Fruit fly (Drosophila melanogaster) whole organism, embryonic: ENCODE results near the gene CG10431.
A peak's percentile ranks its signal among the peaks of the same experiment; 100 is the strongest.

Source experiments
- CG10462 ChIP-seq: fragments of 200-800 bp; sonication (Bioruptor generic); optimal IDR thresholded peaks from 2 replicates; lab custom pipeline; 2016; ENCODE audit warnings: missing biosample characterization, missing genetic modification characterization
- CG13296 ChIP-seq: fragments of 200-800 bp; sonication (Bioruptor generic); optimal IDR thresholded peaks from 3 replicates; lab custom pipeline; 2018; ENCODE audit warnings: missing biosample characterization, mild to moderate bottlenecking, missing genetic modification characterization
- CG17359 ChIP-seq: fragments of 200-800 bp; sonication (Bioruptor generic); optimal IDR thresholded peaks from 3 replicates; lab custom pipeline; 2018; ENCODE audit warnings: missing biosample characterization, mild to moderate bottlenecking, missing genetic modification characterization, moderate library complexity
- CG2678 ChIP-seq: fragments of 200-800 bp; sonication (Bioruptor generic); optimal IDR thresholded peaks from 3 replicates; lab custom pipeline; 2019; ENCODE audit warnings: missing biosample characterization, mild to moderate bottlenecking, missing genetic modification characterization, moderate library complexity
- CG32772 ChIP-seq: fragments of 200-800 bp; sonication (Bioruptor generic); IDR thresholded peaks from 2 replicates; pipeline ENCODE4 v1.3.6; 2022; ENCODE audit warnings: missing biosample characterization, missing genetic modification characterization
- CG33213 ChIP-seq: fragments of 200-800 bp; sonication (Bioruptor generic); optimal IDR thresholded peaks from 3 replicates; lab custom pipeline; 2016; ENCODE audit warnings: missing biosample characterization, missing genetic modification characterization
- CG3995 ChIP-seq: fragments of 200-800 bp; sonication (Bioruptor generic); optimal IDR thresholded peaks from 3 replicates; lab custom pipeline; 2016; ENCODE audit warnings: missing biosample characterization, missing genetic modification characterization
- CG43689 ChIP-seq: fragments of 200-800 bp; sonication (Bioruptor generic); IDR thresholded peaks from 2 replicates; pipeline ENCODE4 v1.3.6; 2022; ENCODE audit warnings: missing biosample characterization, missing genetic modification characterization
- CG6683 ChIP-seq: fragments of 200-800 bp; sonication (Bioruptor generic); optimal IDR thresholded peaks from 2 replicates; lab custom pipeline; 2017; ENCODE audit warnings: missing biosample characterization, mild to moderate bottlenecking, missing genetic modification characterization, missing genetic modification reagents
- CG8359 ChIP-seq: fragments of 200-800 bp; sonication (Bioruptor generic); optimal IDR thresholded peaks from 2 replicates; lab custom pipeline; 2017; ENCODE audit warnings: missing biosample characterization, mild to moderate bottlenecking, missing genetic modification characterization, borderline replicate concordance
- Chrac-16 ChIP-seq: fragments of 200-800 bp; sonication (Bioruptor generic); optimal IDR thresholded peaks from 3 replicates; lab custom pipeline; 2016; ENCODE audit warnings: missing biosample characterization, missing genetic modification characterization
- Dbx ChIP-seq: fragments of 200-800 bp; sonication (Bioruptor generic); IDR thresholded peaks from 3 replicates; pipeline ENCODE4 v1.3.6; 2022; ENCODE audit warnings: missing biosample characterization, missing genetic modification characterization
- Dip2 ChIP-seq: fragments of 200-800 bp; sonication (Bioruptor generic); IDR thresholded peaks from 2 replicates; pipeline ENCODE4 v1.3.6; 2022; ENCODE audit warnings: missing biosample characterization, missing genetic modification characterization
- Dll ChIP-seq: fragments of 200-800 bp; sonication (Bioruptor generic); IDR thresholded peaks from 4 replicates; pipeline ENCODE4 v1.3.6; 2022; ENCODE audit warnings: missing biosample characterization, missing genetic modification characterization; ENCODE audit not compliant: partially characterized antibody
- Ets97D ChIP-seq: fragments of 200-800 bp; sonication (Bioruptor generic); optimal IDR thresholded peaks from 3 replicates; lab custom pipeline; 2016; ENCODE audit warnings: missing biosample characterization, missing genetic modification characterization
- GATAe ChIP-seq: fragments of 200-800 bp; sonication (Bioruptor generic); conservative IDR thresholded peaks from 2 replicates; pipeline ENCODE4 v1.3.6; 2022; ENCODE audit warnings: missing biosample characterization, missing genetic modification characterization
- H15 ChIP-seq: fragments of 200-800 bp; sonication (Bioruptor generic); IDR thresholded peaks from 3 replicates; pipeline ENCODE4 v1.3.6; 2022; ENCODE audit warnings: missing biosample characterization, missing genetic modification characterization
- HLHmδ ChIP-seq: fragments of 200-800 bp; sonication (Bioruptor generic); optimal IDR thresholded peaks from 2 replicates; lab custom pipeline; 2018; ENCODE audit warnings: missing biosample characterization, mild to moderate bottlenecking, missing genetic modification characterization, moderate library complexity
- Hey ChIP-seq: fragments of 200-800 bp; sonication (Bioruptor generic); optimal IDR thresholded peaks from 3 replicates; lab custom pipeline; 2018; ENCODE audit warnings: missing biosample characterization, mild to moderate bottlenecking, missing genetic modification characterization
- Hmx ChIP-seq: fragments of 200-800 bp; sonication (Bioruptor generic); optimal IDR thresholded peaks from 2 replicates; lab custom pipeline; 2016; ENCODE audit warnings: missing biosample characterization, missing genetic modification characterization
- Mad ChIP-seq: fragments of 200-800 bp; sonication (Bioruptor generic); optimal IDR thresholded peaks from 2 replicates; lab custom pipeline; 2016; ENCODE audit warnings: missing biosample characterization, missing genetic modification characterization
- Max ChIP-seq: fragments of 200-800 bp; sonication (Bioruptor generic); optimal IDR thresholded peaks from 2 replicates; lab custom pipeline; 2016; ENCODE audit warnings: missing biosample characterization, mild to moderate bottlenecking, missing genetic modification characterization
- Med ChIP-seq: fragments of 200-800 bp; sonication (Bioruptor generic); peaks from one replicate; lab custom pipeline; 2016; ENCODE audit warnings: missing biosample characterization, missing genetic modification characterization, mild to moderate bottlenecking, inconsistent platforms, moderate library complexity
- NK7.1 ChIP-seq: fragments of 200-800 bp; sonication (Bioruptor generic); optimal IDR thresholded peaks from 3 replicates; lab custom pipeline; 2016; ENCODE audit warnings: missing biosample characterization, missing genetic modification characterization
- Pdp1 ChIP-seq, 2 experiments: fragments of 200-800 bp; sonication (Bioruptor generic); optimal IDR thresholded peaks; 3 replicates each; lab custom pipeline; 2016; ENCODE audit warnings: missing biosample characterization in 2 of 2, missing genetic modification characterization in 2 of 2, mild to moderate bottlenecking in 1 of 2, moderate library complexity in 1 of 2
- Ssrp ChIP-seq: fragments of 200-800 bp; sonication (Bioruptor generic); optimal IDR thresholded peaks from 2 replicates; lab custom pipeline; 2018; ENCODE audit warnings: missing biosample characterization, mild to moderate bottlenecking, missing genetic modification characterization, moderate library complexity
- az2 ChIP-seq: fragments of 200-800 bp; sonication (Bioruptor generic); optimal IDR thresholded peaks from 3 replicates; lab custom pipeline; 2016; ENCODE audit warnings: missing biosample characterization, missing genetic modification characterization
- chif ChIP-seq, 2 experiments: fragments of 200-800 bp; sonication (Bioruptor generic); optimal IDR thresholded peaks; 3 replicates each; lab custom pipeline; 2016; ENCODE audit warnings: missing biosample characterization in 2 of 2, missing genetic modification characterization in 2 of 2
- chinmo ChIP-seq: fragments of 200-800 bp; sonication (Bioruptor generic); IDR thresholded peaks from 4 replicates; pipeline ENCODE4 v1.3.6; 2022; ENCODE audit warnings: missing biosample characterization, missing genetic modification characterization; ENCODE audit not compliant: partially characterized antibody
- en ChIP-seq: fragments of 200-800 bp; sonication (Bioruptor generic); optimal IDR thresholded peaks from 2 replicates; lab custom pipeline; 2016; ENCODE audit warnings: missing biosample characterization, missing genetic modification characterization
- gcm ChIP-seq: fragments of 200-800 bp; sonication (Bioruptor generic); optimal IDR thresholded peaks from 2 replicates; lab custom pipeline; 2019; ENCODE audit warnings: missing biosample characterization, mild to moderate bottlenecking, missing genetic modification characterization, moderate library complexity
- gem ChIP-seq: fragments of 200-800 bp; sonication (Bioruptor generic); optimal IDR thresholded peaks from 2 replicates; lab custom pipeline; 2019; ENCODE audit warnings: missing biosample characterization, mild to moderate bottlenecking, missing genetic modification characterization, moderate library complexity
- hb ChIP-seq: fragments of 200-800 bp; sonication (Bioruptor generic); IDR thresholded peaks from 3 replicates; pipeline ENCODE4 v1.3.6; 2022; ENCODE audit warnings: missing biosample characterization, missing genetic modification characterization; ENCODE audit not compliant: partially characterized antibody
- hbn ChIP-seq: fragments of 200-800 bp; sonication (Bioruptor generic); IDR thresholded peaks from 2 replicates; pipeline ENCODE4 v1.3.6; 2022; ENCODE audit warnings: missing biosample characterization, missing genetic modification characterization; ENCODE audit not compliant: partially characterized antibody
- ind ChIP-seq: fragments of 200-800 bp; sonication (Bioruptor generic); optimal IDR thresholded peaks from 3 replicates; lab custom pipeline; 2016; ENCODE audit warnings: missing biosample characterization, missing genetic modification characterization
- jigr1 ChIP-seq: fragments of 200-800 bp; sonication (Bioruptor generic); IDR thresholded peaks from 3 replicates; pipeline ENCODE4 v1.3.6; 2022; ENCODE audit warnings: missing biosample characterization, missing genetic modification characterization
- lab ChIP-seq: fragments of 200-800 bp; sonication (Bioruptor generic); optimal IDR thresholded peaks from 3 replicates; lab custom pipeline; 2017; ENCODE audit warnings: missing biosample characterization, missing genetic modification characterization, mild to moderate bottlenecking, moderate library complexity, missing genetic modification reagents
- lbe ChIP-seq: fragments of 200-800 bp; sonication (Bioruptor generic); optimal IDR thresholded peaks from 2 replicates; lab custom pipeline; 2016; ENCODE audit warnings: missing biosample characterization, mild to moderate bottlenecking, missing genetic modification characterization
- luna ChIP-seq: fragments of 200-800 bp; sonication (Bioruptor generic); optimal IDR thresholded peaks from 2 replicates; lab custom pipeline; 2016; ENCODE audit warnings: missing biosample characterization, missing genetic modification characterization
- pan ChIP-seq, 4 experiments: fragments of >200 bp in 3 of 4; fragments of 200-800 bp in 1 of 4; sonication (Bioruptor generic) in 1 of 4; optimal IDR thresholded peaks in 3 of 4; IDR thresholded peaks in 1 of 4; 2 replicates each; pipeline versions ENCODE4 v1.3.6 to Lab custom; 2017 to 2022; ENCODE audit warnings: missing biosample characterization in 2 of 4, missing genetic modification characterization in 2 of 4, mixed read lengths in 1 of 4
- psq ChIP-seq: fragments of 200-800 bp; sonication (Bioruptor generic); optimal IDR thresholded peaks from 2 replicates; lab custom pipeline; 2017; ENCODE audit warnings: missing biosample characterization, missing genetic modification characterization
- ro ChIP-seq: fragments of 200-800 bp; sonication (Bioruptor generic); IDR thresholded peaks from 2 replicates; pipeline ENCODE4 v1.3.6; 2022; ENCODE audit warnings: missing biosample characterization, missing genetic modification characterization
- sens ChIP-seq: fragments of 200-800 bp; sonication (Bioruptor generic); peaks from one replicate; lab custom pipeline; 2016; ENCODE audit warnings: missing biosample characterization, missing genetic modification characterization
- slou ChIP-seq: fragments of 200-800 bp; sonication (Bioruptor generic); optimal IDR thresholded peaks from 3 replicates; lab custom pipeline; 2016; ENCODE audit warnings: missing biosample characterization, missing genetic modification characterization
- stc ChIP-seq: fragments of 200-800 bp; sonication (Bioruptor generic); IDR thresholded peaks from 2 replicates; pipeline ENCODE4 v1.3.6; 2022; ENCODE audit warnings: missing biosample characterization, missing genetic modification characterization
- trem ChIP-seq: fragments of 200-800 bp; optimal IDR thresholded peaks from 3 replicates; lab custom pipeline; 2019; ENCODE audit warnings: missing biosample characterization, mild to moderate bottlenecking, missing genetic modification characterization, moderate library complexity
- wek ChIP-seq: fragments of 200-800 bp; sonication (Bioruptor generic); optimal IDR thresholded peaks from 3 replicates; lab custom pipeline; 2018; ENCODE audit warnings: missing biosample characterization, mild to moderate bottlenecking, missing genetic modification characterization, moderate library complexity

Gene CG10431

dm6 chr2L:19021278-19022220 lies 47.0 kb downstream of the CG10431 start (continued):
- TF ChIP-seq stc (GFP tag; lab: Robert Waterston, UW) (0 out of 2 replicates have a peak, but pooled peaks have one; percentile 39), gcm (GFP tag; lab: Kevin White, UChicago) (peak; percentile 72), CG33213 (GFP tag; lab: Kevin White, UChicago) (no peak), NK7.1 (GFP tag; lab: Kevin White, UChicago) (no peak), CG6683 (GFP tag; lab: Kevin White, UChicago) (peak; percentile 63), luna (GFP tag; lab: Kevin White, UChicago) (no peak), ro (GFP tag; lab: Robert Waterston, UW) (peak; percentile 53; the same call in 1 of the 2 replicates), hb (GFP tag; lab: Robert Waterston, UW) (no peak), chif (GFP tag; optimal IDR thresholded peaks at IDR 0.05; lab: Kevin White, UChicago) (peak; percentile 1 to 50), en (GFP tag; lab: Kevin White, UChicago) (no peak), H15 (GFP tag; lab: Robert Waterston, UW) (peak; percentile 17; the same call in 1 of the 3 replicates), CG17359 (tag; lab: Kevin White, UChicago) (peak; percentile 72), lbe (GFP tag; lab: Kevin White, UChicago) (peak; percentile 65), GATAe (GFP tag; lab: Robert Waterston, UW) (no peak), Dbx (peak; percentile 69; the same call in 2 of the 3 replicates), CG8359 (GFP tag; lab: Kevin White, UChicago) (peak; percentile 28), wek (no peak), ind (GFP tag; lab: Kevin White, UChicago) (peak; percentile 57), CG13296 (GFP tag; lab: Kevin White, UChicago) (peak; percentile 80), hbn (GFP tag; lab: Robert Waterston, UW) (no peak), Hmx (no peak), trem (tag; lab: Kevin White, UChicago) (peak; percentile 9), gem (tag; lab: Kevin White, UChicago) (peak; percentile 90), lab (GFP tag; lab: Kevin White, UChicago) (peak; percentile 83), az2 (GFP tag; lab: Kevin White, UChicago) (peak; percentile 75), pan (optimal IDR thresholded peaks at IDR 0.05; lab: Kevin White, UChicago) (no peak), pan (GFP tag; optimal IDR thresholded peaks at IDR 0.05 in 1 of 2, IDR thresholded peaks at IDR 0.05 in 1 of 2) (peak in 1 of 2 experiments; percentile 66), CG3995 (no peak), CG2678 (tag; lab: Kevin White, UChicago) (peak; percentile 90), HLHmδ (GFP tag; lab: Kevin White, UChicago) (no peak), CG10462 (GFP tag; lab: Kevin White, UChicago) (peak; percentile 20), Ssrp (tag; lab: Kevin White, UChicago) (peak; percentile 77), jigr1 (GFP tag; lab: Robert Waterston, UW) (no peak), CG32772 (GFP tag; lab: Robert Waterston, UW) (no peak), chinmo (0 out of 4 replicates have a peak, but pooled peaks have one; percentile 51), Chrac-16 (GFP tag; lab: Kevin White, UChicago) (peak; percentile 63), Dll (GFP tag; lab: Robert Waterston, UW) (no peak), CG43689 (GFP tag; lab: Robert Waterston, UW) (peak; percentile 31; the same call in 1 of the 2 replicates), psq (GFP tag; lab: Kevin White, UChicago) (no peak), Med (peak; percentile 73), Max (GFP tag; lab: Kevin White, UChicago) (peak; percentile 60), Dip2 (GFP tag; lab: Robert Waterston, UW) (no peak), Hey (tag; lab: Kevin White, UChicago) (peak; percentile 89), Mad (GFP tag; lab: Kevin White, UChicago) (peak; percentile 25), slou (peak; percentile 27), Ets97D (no peak), sens (peak; percentile 95), Pdp1 (GFP tag; optimal IDR thresholded peaks at IDR 0.05; lab: Kevin White, UChicago) (peak in 1 of 2 experiments; percentile 41)
